Fruit fly (Drosophila melanogaster): ENCODE measurements around the gene viaf.

DNA sequence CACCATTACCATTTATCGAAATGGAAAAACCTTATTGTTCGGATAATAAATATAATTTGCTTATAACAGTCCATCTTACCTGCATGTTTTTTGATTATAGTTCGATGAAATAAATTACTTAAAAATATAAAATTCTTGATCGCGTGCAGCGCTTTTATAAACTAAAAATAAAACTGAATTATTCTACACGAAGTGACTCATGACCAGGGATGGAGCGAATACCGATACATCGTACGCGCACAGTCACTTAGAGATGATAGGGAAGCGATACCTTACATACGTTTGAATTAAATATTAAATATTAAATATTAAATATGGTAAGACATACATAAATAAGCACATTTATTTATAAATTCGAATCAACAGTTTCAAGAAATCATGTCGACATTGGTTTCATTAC lies at the start of gene viaf:
- TF ChIP-seq croc (GFP tag; conservative IDR thresholded peaks at IDR 0.05), result no peak
- peak; percentile 77 for TF ChIP-seq vvl (GFP tag; IDR thresholded peaks at IDR 0.05)
- TF ChIP-seq ewg (GFP tag; optimal IDR thresholded peaks at IDR 0.05), result no peak
- TF ChIP-seq CG10147 (GFP tag; optimal IDR thresholded peaks at IDR 0.05), result no peak
- peak; percentile 51 for TF ChIP-seq Sox102F (GFP tag; optimal IDR thresholded peaks at IDR 0.05)
- no peak for TF ChIP-seq chm (GFP tag; IDR thresholded peaks at IDR 0.05)
- no peak for TF ChIP-seq ken (GFP tag; IDR thresholded peaks at IDR 0.05)
- peak; percentile 52 for TF ChIP-seq Max (GFP tag; optimal IDR thresholded peaks at IDR 0.05)
- no peak for TF ChIP-seq Usf (GFP tag; optimal IDR thresholded peaks at IDR 0.05)
- TF ChIP-seq Drgx (GFP tag; IDR thresholded peaks at IDR 0.05), result no peak

Measured in whole organism, embryonic.